Worm (Caenorhabditis elegans) whole organism, midembryonic: Measurements from ENCODE around the gene psf-1.

Source experiments
- T22C8.4 ChIP-seq: fragments of 200-800 bp; sonication (Bioruptor generic); IDR thresholded peaks from 2 replicates; pipeline ENCODE4 v1.3.6; 2022; ENCODE audit warnings: missing genetic modification characterization, missing compliant biosample characterization
- cog-1 ChIP-seq: sonication (generic microtip); optimal IDR thresholded peaks from 2 replicates; lab custom pipeline; 2016; ENCODE audit warnings: missing genetic modification characterization, missing compliant biosample characterization
- flt-1 ChIP-seq: fragments of 200-800 bp; sonication (Bioruptor generic); IDR thresholded peaks from 2 replicates; pipeline ENCODE4 v1.3.6; 2022; ENCODE audit warnings: missing genetic modification characterization, missing compliant biosample characterization
- klf-2 ChIP-seq: fragments of 200-800 bp; sonication (Bioruptor generic); conservative IDR thresholded peaks from 2 replicates; pipeline ENCODE4 v1.3.6; 2022; ENCODE audit warnings: missing genetic modification reagents, missing genetic modification characterization, missing compliant biosample characterization
- med-1 ChIP-seq: sonication (generic microtip); optimal IDR thresholded peaks from 2 replicates; lab custom pipeline; 2017; ENCODE audit warnings: missing genetic modification characterization, mild to moderate bottlenecking, missing compliant biosample characterization, antibody characterized with exemption, missing genetic modification reagents; ENCODE audit not compliant: insufficient read depth
- ref-1 ChIP-seq: fragments of 200-800 bp; sonication (Bioruptor generic); conservative IDR thresholded peaks from 2 replicates; pipeline ENCODE4 v1.3.6; 2022; ENCODE audit warnings: missing genetic modification reagents, missing genetic modification characterization, missing compliant biosample characterization
- tab-1 ChIP-seq: fragments of 200-800 bp; sonication (Bioruptor generic); IDR thresholded peaks from 2 replicates; pipeline ENCODE4 v1.3.6; 2022; ENCODE audit warnings: missing genetic modification characterization, missing compliant biosample characterization
- ztf-23 ChIP-seq: fragments of 200-800 bp; sonication (Bioruptor generic); IDR thresholded peaks from 2 replicates; pipeline ENCODE4 v1.3.6; 2022; ENCODE audit warnings: missing genetic modification reagents, missing genetic modification characterization, missing compliant biosample characterization
- ztf-29 ChIP-seq: fragments of 200-800 bp; sonication (Bioruptor generic); IDR thresholded peaks from 2 replicates; pipeline ENCODE4 v1.3.6; 2022; ENCODE audit warnings: missing genetic modification reagents, missing genetic modification characterization, missing compliant biosample characterization

Gene psf-1

ce11 chrII:9967999-9968706 is at the start of gene psf-1, which contains the start of gene R53.4:
TSS of gene psf-1 (plus strand) at chrII:9968673.
TSS of gene R53.4 (minus strand) at chrII:9968049.
- no peak for TF ChIP-seq flt-1 (GFP tag; lab: Robert Waterston, UW)
- no peak for TF ChIP-seq tab-1 (GFP tag; lab: Robert Waterston, UW)
- TF ChIP-seq ztf-23 (GFP tag; lab: Robert Waterston, UW) = no peak
- no peak for TF ChIP-seq T22C8.4 (GFP tag; lab: Robert Waterston, UW)
- no peak for TF ChIP-seq ztf-29
- TF ChIP-seq ref-1 = no peak
- TF ChIP-seq med-1 (GFP tag; lab: Kevin White, UChicago) = no peak

- no peak for TF ChIP-seq T22C8.4 (GFP tag; lab: Robert Waterston, UW)
- no peak for TF ChIP-seq flt-1 (GFP tag; lab: Robert Waterston, UW)
- TF ChIP-seq med-1 (GFP tag; lab: Kevin White, UChicago) = no peak
- no peak for TF ChIP-seq ref-1
- no peak for TF ChIP-seq klf-2 (GFP tag; lab: Robert Waterston, UW)
- TF ChIP-seq ztf-29 = no peak
- no peak for TF ChIP-seq ztf-23 (GFP tag; lab: Robert Waterston, UW)
- TF ChIP-seq cog-1 (tag; lab: Kevin White, UChicago) = no peak
- no peak for TF ChIP-seq tab-1 (GFP tag; lab: Robert Waterston, UW)
Observed at ce11 chrII:9920468-9920867, 48.0 kb upstream of the psf-1 start, which contains the start of gene pho-10. TSS of gene pho-10 (minus strand) at chrII:9920568.

ce11 chrII:9921622-9922269 is 46.7 kb upstream of the psf-1 start, which contains the start of gene C05C10.2:
TSS of gene C05C10.2 (plus strand) at chrII:9922219.
- no peak for TF ChIP-seq tab-1 (GFP tag; lab: Robert Waterston, UW)
- no peak for TF ChIP-seq flt-1 (GFP tag; lab: Robert Waterston, UW)
- TF ChIP-seq T22C8.4 (GFP tag; lab: Robert Waterston, UW) = no peak
- TF ChIP-seq cog-1 (tag; lab: Kevin White, UChicago) = no peak
- no peak for TF ChIP-seq ztf-23 (GFP tag; lab: Robert Waterston, UW)
- TF ChIP-seq med-1 (GFP tag; lab: Kevin White, UChicago) = no peak
- TF ChIP-seq ztf-29 = no peak
- TF ChIP-seq ref-1 = no peak

ce11 chrII:9928470-9928869 is 40.0 kb upstream of the psf-1 start:
- TF ChIP-seq ztf-23 (GFP tag; lab: Robert Waterston, UW) (no peak), tab-1 (GFP tag; lab: Robert Waterston, UW) (no peak), ref-1 (no peak), klf-2 (GFP tag; lab: Robert Waterston, UW) (no peak), flt-1 (GFP tag; lab: Robert Waterston, UW) (no peak), T22C8.4 (GFP tag; lab: Robert Waterston, UW) (no peak), med-1 (GFP tag; lab: Kevin White, UChicago) (no peak), ztf-29 (no peak), cog-1 (tag; lab: Kevin White, UChicago) (no peak)

- TF ChIP-seq ztf-23 (GFP tag; lab: Robert Waterston, UW) (no peak), ref-1 (no peak), T22C8.4 (GFP tag; lab: Robert Waterston, UW) (no peak), cog-1 (tag; lab: Kevin White, UChicago) (no peak), flt-1 (GFP tag; lab: Robert Waterston, UW) (peak; percentile 5; the same call in 1 of the 2 replicates), tab-1 (GFP tag; lab: Robert Waterston, UW) (no peak), klf-2 (GFP tag; lab: Robert Waterston, UW) (no peak), med-1 (GFP tag; lab: Kevin White, UChicago) (no peak)
Observed at ce11 chrII:9931012-9931411, 37.5 kb upstream of the psf-1 start.

ce11 chrII:9931476-9931875 is 37.0 kb upstream of the psf-1 start, which contains the start of gene pho-11:
TSS of gene pho-11 (plus strand) at chrII:9931849.
- TF ChIP-seq ztf-23 (GFP tag; lab: Robert Waterston, UW) (no peak), ref-1 (no peak), ztf-29 (no peak), T22C8.4 (GFP tag; lab: Robert Waterston, UW) (no peak), klf-2 (GFP tag; lab: Robert Waterston, UW) (no peak), med-1 (GFP tag; lab: Kevin White, UChicago) (no peak)

- TF ChIP-seq klf-2 (GFP tag; lab: Robert Waterston, UW) = no peak
- no peak for TF ChIP-seq T22C8.4 (GFP tag; lab: Robert Waterston, UW)
- no peak for TF ChIP-seq ztf-23 (GFP tag; lab: Robert Waterston, UW)
- no peak for TF ChIP-seq ref-1
- no peak for TF ChIP-seq cog-1 (tag; lab: Kevin White, UChicago)
- no peak for TF ChIP-seq tab-1 (GFP tag; lab: Robert Waterston, UW)
- no peak for TF ChIP-seq flt-1 (GFP tag; lab: Robert Waterston, UW)
Observed at ce11 chrII:9933947-9934383, 34.5 kb upstream of the psf-1 start.

- TF ChIP-seq T22C8.4 (GFP tag; lab: Robert Waterston, UW) (no peak), ztf-23 (GFP tag; lab: Robert Waterston, UW) (no peak), med-1 (GFP tag; lab: Kevin White, UChicago) (no peak), tab-1 (GFP tag; lab: Robert Waterston, UW) (no peak), klf-2 (GFP tag; lab: Robert Waterston, UW) (no peak)
Observed at ce11 chrII:9934570-9934969, 33.9 kb upstream of the psf-1 start.

- TF ChIP-seq tab-1 (GFP tag; lab: Robert Waterston, UW) (no peak), klf-2 (GFP tag; lab: Robert Waterston, UW) (no peak), ref-1 (no peak), med-1 (GFP tag; lab: Kevin White, UChicago) (no peak), ztf-23 (GFP tag; lab: Robert Waterston, UW) (no peak), flt-1 (GFP tag; lab: Robert Waterston, UW) (no peak), T22C8.4 (GFP tag; lab: Robert Waterston, UW) (no peak), cog-1 (tag; lab: Kevin White, UChicago) (no peak), ztf-29 (no peak)
Observed at ce11 chrII:9935044-9935599, 33.4 kb upstream of the psf-1 start.
